Fruit fly (Drosophila melanogaster) whole organism, embryonic: ENCODE results near the gene Eig71Ed.
A peak's percentile ranks its signal among the peaks of the same experiment; 100 is the strongest.

Experiments
- Adf1 ChIP-seq: fragments of 200-800 bp; sonication (Bioruptor generic); IDR thresholded peaks from 2 replicates; pipeline ENCODE4 v1.3.6; 2022; ENCODE audit warnings: missing biosample characterization, missing genetic modification characterization
- Aef1 ChIP-seq: fragments of 200-800 bp; sonication (Bioruptor generic); IDR thresholded peaks from 3 replicates; pipeline ENCODE4 v1.3.6; 2022; ENCODE audit warnings: missing biosample characterization, missing genetic modification characterization
- Bdp1 ChIP-seq: fragments of 200-800 bp; sonication (Bioruptor generic); optimal IDR thresholded peaks from 3 replicates; lab custom pipeline; 2016; ENCODE audit warnings: missing biosample characterization, missing genetic modification characterization
- CG10274 ChIP-seq: fragments of 200-800 bp; sonication (Bioruptor generic); optimal IDR thresholded peaks from 3 replicates; lab custom pipeline; 2017; ENCODE audit warnings: missing biosample characterization, mild to moderate bottlenecking, missing genetic modification characterization
- CG10979 ChIP-seq: fragments of 200-800 bp; sonication (Bioruptor generic); optimal IDR thresholded peaks from 2 replicates; lab custom pipeline; 2018; ENCODE audit warnings: missing biosample characterization, mild to moderate bottlenecking, missing genetic modification characterization, moderate library complexity
- CG11723 ChIP-seq: fragments of 200-800 bp; sonication (Bioruptor generic); optimal IDR thresholded peaks from 2 replicates; lab custom pipeline; 2017; ENCODE audit warnings: missing biosample characterization, mild to moderate bottlenecking, missing genetic modification characterization
- CG13424 ChIP-seq: fragments of 200-800 bp; sonication (Bioruptor generic); optimal IDR thresholded peaks from 2 replicates; lab custom pipeline; 2019; ENCODE audit warnings: missing biosample characterization, mild to moderate bottlenecking, missing genetic modification characterization, moderate library complexity
- CG15011 ChIP-seq: fragments of 200-800 bp; sonication (Bioruptor generic); optimal IDR thresholded peaks from 3 replicates; lab custom pipeline; 2018; ENCODE audit warnings: missing biosample characterization, mild to moderate bottlenecking, missing genetic modification characterization
- CG15479 ChIP-seq: fragments of 200-800 bp; sonication (Bioruptor generic); optimal IDR thresholded peaks from 3 replicates; lab custom pipeline; 2019; ENCODE audit warnings: missing biosample characterization, mild to moderate bottlenecking, missing genetic modification characterization, moderate library complexity
- CG15696 ChIP-seq: fragments of 200-800 bp; sonication (Bioruptor generic); optimal IDR thresholded peaks from 2 replicates; lab custom pipeline; 2019; ENCODE audit warnings: missing biosample characterization, mild to moderate bottlenecking, missing genetic modification characterization, moderate library complexity
- CG1832 ChIP-seq: fragments of 200-800 bp; sonication (Bioruptor generic); optimal IDR thresholded peaks from 2 replicates; lab custom pipeline; 2017; ENCODE audit warnings: missing biosample characterization, mild to moderate bottlenecking, missing genetic modification characterization, inconsistent platforms
- CG18476 ChIP-seq: fragments of 200-800 bp; sonication (Bioruptor generic); optimal IDR thresholded peaks from 2 replicates; lab custom pipeline; 2016; ENCODE audit warnings: missing biosample characterization, mild to moderate bottlenecking, missing genetic modification characterization
- CG2875 ChIP-seq: fragments of 200-800 bp; sonication (Bioruptor generic); optimal IDR thresholded peaks from 2 replicates; lab custom pipeline; 2017; ENCODE audit warnings: missing biosample characterization, mild to moderate bottlenecking, missing genetic modification characterization, missing genetic modification reagents
- CG30403 ChIP-seq: fragments of 200-800 bp; sonication (Bioruptor generic); optimal IDR thresholded peaks from 3 replicates; lab custom pipeline; 2016; ENCODE audit warnings: missing biosample characterization, missing genetic modification characterization
- CG31224 ChIP-seq: fragments of 200-800 bp; sonication (Bioruptor generic); IDR thresholded peaks from 2 replicates; pipeline ENCODE4 v1.3.6; 2022; ENCODE audit warnings: missing biosample characterization, missing genetic modification characterization
- CG3838 ChIP-seq: fragments of 200-800 bp; sonication (Bioruptor generic); optimal IDR thresholded peaks from 3 replicates; lab custom pipeline; 2016; ENCODE audit warnings: missing biosample characterization, missing genetic modification characterization
- CG4820 ChIP-seq: fragments of 200-800 bp; sonication (Bioruptor generic); optimal IDR thresholded peaks from 3 replicates; lab custom pipeline; 2016; ENCODE audit warnings: missing biosample characterization, missing genetic modification characterization
- CG6791 ChIP-seq: fragments of 200-800 bp; sonication (Bioruptor generic); IDR thresholded peaks from 3 replicates; pipeline ENCODE4 v1.3.6; 2022; ENCODE audit warnings: missing biosample characterization, missing genetic modification characterization; ENCODE audit not compliant: partially characterized antibody
- CG6854 ChIP-seq: fragments of 200-800 bp; sonication (Bioruptor generic); optimal IDR thresholded peaks from 3 replicates; lab custom pipeline; 2017; ENCODE audit warnings: missing biosample characterization, mild to moderate bottlenecking, missing genetic modification characterization
- CG7357 ChIP-seq: fragments of 200-800 bp; sonication (Bioruptor generic); IDR thresholded peaks from 3 replicates; pipeline ENCODE4 v1.3.6; 2022; ENCODE audit warnings: missing biosample characterization, missing genetic modification characterization
- CG9797 ChIP-seq: fragments of 200-800 bp; sonication (Bioruptor generic); optimal IDR thresholded peaks from 3 replicates; lab custom pipeline; 2018; ENCODE audit warnings: missing biosample characterization, mild to moderate bottlenecking, missing genetic modification characterization
- CG9817 ChIP-seq: fragments of 200-800 bp; sonication (Bioruptor generic); optimal IDR thresholded peaks from 2 replicates; lab custom pipeline; 2018; ENCODE audit warnings: missing biosample characterization, mild to moderate bottlenecking, missing genetic modification characterization, moderate library complexity
- Drgx ChIP-seq: fragments of 200-800 bp; sonication (Bioruptor generic); IDR thresholded peaks from 2 replicates; pipeline ENCODE4 v1.3.6; 2022; ENCODE audit warnings: missing biosample characterization, missing genetic modification characterization
- Fer1 ChIP-seq: fragments of 200-800 bp; sonication (Bioruptor generic); optimal IDR thresholded peaks from 2 replicates; lab custom pipeline; 2017; ENCODE audit warnings: missing biosample characterization, mild to moderate bottlenecking, missing genetic modification characterization
- HmgZ ChIP-seq: fragments of 200-800 bp; sonication (Bioruptor generic); optimal IDR thresholded peaks from 2 replicates; lab custom pipeline; 2018; ENCODE audit warnings: missing biosample characterization, mild to moderate bottlenecking, missing genetic modification characterization
- Hr78 ChIP-seq, 2 experiments: fragments of 200-800 bp in 1 of 2; fragments of >200 bp in 1 of 2; sonication (Bioruptor generic) in 1 of 2; optimal IDR thresholded peaks; 2 replicates each; lab custom pipeline; 2017 to 2019; ENCODE audit warnings: missing biosample characterization in 2 of 2, missing genetic modification characterization in 2 of 2, mild to moderate bottlenecking in 1 of 2, moderate library complexity in 1 of 2
- Jarid2 ChIP-seq: fragments of 200-800 bp; sonication (Bioruptor generic); optimal IDR thresholded peaks from 3 replicates; lab custom pipeline; 2017; ENCODE audit warnings: mild to moderate bottlenecking, missing biosample characterization, missing genetic modification reagents, missing genetic modification characterization
- NK7.1 ChIP-seq: fragments of 200-800 bp; sonication (Bioruptor generic); optimal IDR thresholded peaks from 3 replicates; lab custom pipeline; 2016; ENCODE audit warnings: missing biosample characterization, missing genetic modification characterization
- Nf-YA ChIP-seq: fragments of 200-800 bp; sonication (Bioruptor generic); IDR thresholded peaks from 2 replicates; pipeline ENCODE4 v1.3.6; 2022; ENCODE audit warnings: missing biosample characterization, missing genetic modification characterization
- Oli ChIP-seq: fragments of 200-800 bp; sonication (Bioruptor generic); optimal IDR thresholded peaks from 2 replicates; lab custom pipeline; 2018; ENCODE audit warnings: missing biosample characterization, mild to moderate bottlenecking, missing genetic modification characterization, moderate library complexity
- Side ChIP-seq: fragments of 200-800 bp; sonication (Bioruptor generic); optimal IDR thresholded peaks from 2 replicates; lab custom pipeline; 2016; ENCODE audit warnings: missing biosample characterization, missing genetic modification characterization
- Tbp ChIP-seq: fragments of >200 bp; optimal IDR thresholded peaks from 2 replicates; lab custom pipeline; 2018; ENCODE audit warnings: missing biosample characterization, missing genetic modification characterization
- aop ChIP-seq: fragments of 200-800 bp; sonication (Bioruptor generic); IDR thresholded peaks from 2 replicates; pipeline ENCODE4 v1.3.6; 2022; ENCODE audit warnings: missing biosample characterization, missing genetic modification characterization
- chn ChIP-seq: fragments of 200-800 bp; sonication (Bioruptor generic); optimal IDR thresholded peaks from 2 replicates; lab custom pipeline; 2016; ENCODE audit warnings: missing biosample characterization, missing genetic modification characterization
- da ChIP-seq: fragments of 200-800 bp; sonication (Bioruptor generic); optimal IDR thresholded peaks from 2 replicates; lab custom pipeline; 2016; ENCODE audit warnings: missing biosample characterization, missing genetic modification characterization
- dimm ChIP-seq: fragments of 200-800 bp; sonication (Bioruptor generic); IDR thresholded peaks from 2 replicates; pipeline ENCODE4 v1.3.6; 2022; ENCODE audit warnings: missing biosample characterization, missing genetic modification characterization
- disco-r ChIP-seq: fragments of 200-800 bp; sonication (Bioruptor generic); optimal IDR thresholded peaks from 2 replicates; lab custom pipeline; 2016; ENCODE audit warnings: missing biosample characterization, missing genetic modification characterization
- dysf ChIP-seq: fragments of 200-800 bp; sonication (Bioruptor generic); IDR thresholded peaks from 3 replicates; pipeline ENCODE4 v1.3.6; 2022; ENCODE audit warnings: missing biosample characterization, missing genetic modification characterization
- exex ChIP-seq: fragments of 200-800 bp; sonication (Bioruptor generic); optimal IDR thresholded peaks from 4 replicates; lab custom pipeline; 2018; ENCODE audit warnings: missing biosample characterization, mild to moderate bottlenecking, missing genetic modification characterization, moderate library complexity
- fu2 ChIP-seq: fragments of 200-800 bp; sonication (Bioruptor generic); optimal IDR thresholded peaks from 2 replicates; lab custom pipeline; 2016; ENCODE audit warnings: missing biosample characterization, missing genetic modification characterization
- gce ChIP-seq: fragments of 200-800 bp; sonication (Bioruptor generic); IDR thresholded peaks from 3 replicates; pipeline ENCODE4 v1.3.6; 2022; ENCODE audit warnings: missing biosample characterization, missing genetic modification characterization
- inv ChIP-seq: fragments of 200-800 bp; sonication (Bioruptor generic); IDR thresholded peaks from 2 replicates; pipeline ENCODE4 v1.3.6; 2022; ENCODE audit warnings: missing biosample characterization, missing genetic modification characterization; ENCODE audit not compliant: partially characterized antibody
- pb ChIP-seq: fragments of 200-800 bp; sonication (Bioruptor generic); optimal IDR thresholded peaks from 3 replicates; lab custom pipeline; 2016; ENCODE audit warnings: missing biosample characterization, missing genetic modification characterization
- pita ChIP-seq: fragments of 200-800 bp; sonication (Bioruptor generic); optimal IDR thresholded peaks from 2 replicates; lab custom pipeline; 2017; ENCODE audit warnings: missing biosample characterization, mild to moderate bottlenecking, missing genetic modification characterization
- prd ChIP-seq, 3 experiments: fragments of >200 bp in 2 of 3; fragments of 200-800 bp in 1 of 3; sonication (Bioruptor generic) in 1 of 3; optimal IDR thresholded peaks in 2 of 3; IDR thresholded peaks in 1 of 3; 2 replicates in 2 of 3; 3 replicates in 1 of 3; pipeline versions ENCODE4 v1.3.6 to Lab custom; 2017 to 2022; ENCODE audit warnings: missing biosample characterization in 1 of 3, missing genetic modification characterization in 1 of 3
- sim ChIP-seq: fragments of 200-800 bp; sonication (Bioruptor generic); IDR thresholded peaks from 2 replicates; pipeline ENCODE4 v1.3.6; 2022; ENCODE audit warnings: missing biosample characterization, missing genetic modification characterization
- slbo ChIP-seq: fragments of 200-800 bp; sonication (Bioruptor generic); IDR thresholded peaks from 2 replicates; pipeline ENCODE4 v1.3.6; 2022; ENCODE audit warnings: missing biosample characterization, missing genetic modification characterization
- tgo ChIP-seq: fragments of 200-800 bp; sonication (Bioruptor generic); IDR thresholded peaks from 3 replicates; pipeline ENCODE4 v1.3.6; 2022; ENCODE audit warnings: missing biosample characterization, missing genetic modification characterization
- ttk ChIP-seq: fragments of 200-800 bp; sonication (Bioruptor generic); IDR thresholded peaks from 2 replicates; pipeline ENCODE4 v2.1.2; 2022; ENCODE audit warnings: missing biosample characterization, missing genetic modification characterization
- tup ChIP-seq: fragments of 200-800 bp; sonication (Bioruptor generic); optimal IDR thresholded peaks from 2 replicates; lab custom pipeline; 2016; ENCODE audit warnings: missing biosample characterization, mild to moderate bottlenecking, missing genetic modification characterization, moderate library complexity
- usp ChIP-seq: fragments of >200 bp; optimal IDR thresholded peaks from 2 replicates; lab custom pipeline; 2017; ENCODE audit warnings: missing biosample characterization, missing genetic modification characterization

Eig71Ed gene

dm6 chr3L:15675111-15675510, 22.8 kb downstream of the Eig71Ed start (continued):
- TF ChIP-seq fu2 (no peak), CG4820 (peak; percentile 75), CG15696 (tag; lab: Kevin White, UChicago) (peak; percentile 91), CG15479 (GFP tag; lab: Kevin White, UChicago) (no peak), CG10274 (GFP tag; lab: Kevin White, UChicago) (no peak), CG1832 (GFP tag; lab: Kevin White, UChicago) (no peak), tup (peak; percentile 53), inv (no peak), Fer1 (no peak), CG6854 (GFP tag; lab: Kevin White, UChicago) (no peak), aop (no peak), CG31224 (GFP tag; lab: Robert Waterston, UW) (no peak), ttk (GFP tag; lab: Robert Waterston, UW) (peak; percentile 55; the same call in 1 of the 2 replicates), CG13424 (tag; lab: Kevin White, UChicago) (peak; percentile 61), pita (no peak), slbo (no peak), Nf-YA (no peak), disco-r (GFP tag; lab: Kevin White, UChicago) (peak; percentile 13), CG6791 (GFP tag; lab: Robert Waterston, UW) (no peak), chn (GFP tag; lab: Kevin White, UChicago) (peak; percentile 78), CG11723 (peak; percentile 44), Hr78 (GFP tag; optimal IDR thresholded peaks at IDR 0.05; lab: Kevin White, UChicago) (no peak), CG10979 (peak; percentile 93), HmgZ (tag; lab: Kevin White, UChicago) (no peak), sim (GFP tag; lab: Robert Waterston, UW) (peak; percentile 59), dimm (GFP tag; lab: Robert Waterston, UW) (0 out of 2 replicates have a peak, but pooled peaks have one; percentile 16), CG30403 (GFP tag; lab: Kevin White, UChicago) (peak; percentile 65), CG9817 (no peak), da (peak; percentile 66), Aef1 (GFP tag; lab: Robert Waterston, UW) (no peak), Tbp (no peak), Drgx (GFP tag; lab: Robert Waterston, UW) (no peak), Adf1 (no peak), NK7.1 (GFP tag; lab: Kevin White, UChicago) (peak; percentile 5), prd (optimal IDR thresholded peaks at IDR 0.05; lab: Kevin White, UChicago) (no peak), prd (GFP tag; IDR thresholded peaks at IDR 0.05; lab: Robert Waterston, UW) (peak; percentile 76; the same call in 2 of the 3 replicates), Side (peak; percentile 45), usp (GFP tag; lab: Kevin White, UChicago) (no peak), gce (no peak), Oli (tag; lab: Kevin White, UChicago) (peak; percentile 74), Jarid2 (GFP tag; lab: Kevin White, UChicago) (no peak), Bdp1 (peak; percentile 45), pb (GFP tag; lab: Kevin White, UChicago) (no peak), CG15011 (GFP tag; lab: Kevin White, UChicago) (no peak), CG2875 (peak; percentile 74), CG18476 (peak; percentile 51), CG9797 (GFP tag; lab: Kevin White, UChicago) (no peak), CG7357 (peak; percentile 36; the same call in 1 of the 3 replicates), dysf (GFP tag; lab: Robert Waterston, UW) (peak; percentile 28; the same call in 1 of the 3 replicates), tgo (GFP tag; lab: Robert Waterston, UW) (no peak; the same call in 2 of the 3 replicates), exex (tag; lab: Kevin White, UChicago) (no peak), CG3838 (no peak)
